Fruit fly (Drosophila melanogaster) S2 (cell line): ENCODE results near the gene Ilp8.

Experiments used
- CG8478 ChIP-seq: fragments of >200 bp; optimal IDR thresholded peaks from 2 replicates; lab custom pipeline; 2018
- CTCF ChIP-seq, 2 experiments: fragments of >200 bp; optimal IDR thresholded peaks; 2 replicates each; lab custom pipeline; 2018

The Ilp8 gene

DNA sequence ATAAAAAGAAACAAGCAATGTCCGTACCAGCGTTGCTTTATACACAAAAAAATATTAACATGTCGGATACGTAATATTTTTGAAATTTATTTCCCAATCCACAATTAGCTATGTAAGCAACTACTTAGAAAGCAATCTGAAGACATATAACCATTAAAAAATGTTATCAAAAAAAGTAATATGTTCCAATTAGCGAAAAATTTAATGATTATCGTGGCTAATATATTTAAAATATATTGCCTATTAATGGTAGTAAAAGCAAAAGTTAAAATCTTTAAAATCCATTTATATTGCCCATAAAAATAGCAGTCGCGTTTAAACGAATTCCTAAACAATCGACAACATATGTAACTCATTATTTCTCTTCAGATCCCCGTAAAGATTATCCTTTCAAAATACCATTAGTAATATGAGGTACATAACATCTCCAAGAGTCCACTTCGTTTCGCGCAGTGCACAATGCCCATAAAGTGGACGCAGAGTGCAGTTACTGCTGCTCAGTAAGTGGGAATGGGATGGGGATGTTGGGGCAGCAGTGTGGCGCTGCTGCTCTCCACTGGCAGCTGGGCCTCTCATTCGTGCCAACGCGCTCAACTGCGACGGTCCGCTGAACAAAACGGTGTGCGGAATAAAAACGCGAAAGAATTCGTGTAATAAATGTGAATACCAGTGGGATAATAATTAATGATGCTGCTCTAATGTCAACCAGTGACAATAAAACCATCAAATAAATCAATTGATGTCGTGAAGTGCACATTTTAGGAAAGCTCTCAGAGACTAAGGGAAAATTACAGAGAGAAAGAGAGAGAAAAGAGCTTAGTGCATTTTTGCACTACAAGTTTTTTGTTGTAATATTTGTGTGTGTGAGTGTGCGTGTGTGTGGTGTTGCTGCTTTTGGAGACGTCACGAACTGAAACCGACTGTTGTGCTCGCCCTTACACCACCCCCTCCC is 45.5 kb downstream of the Ilp8 start:
- no peak for TF ChIP-seq CTCF (optimal IDR thresholded peaks at IDR 0.05; lab: Kevin White, UChicago)
- TF ChIP-seq CG8478 (lab: Kevin White, UChicago): no peak

DNA sequence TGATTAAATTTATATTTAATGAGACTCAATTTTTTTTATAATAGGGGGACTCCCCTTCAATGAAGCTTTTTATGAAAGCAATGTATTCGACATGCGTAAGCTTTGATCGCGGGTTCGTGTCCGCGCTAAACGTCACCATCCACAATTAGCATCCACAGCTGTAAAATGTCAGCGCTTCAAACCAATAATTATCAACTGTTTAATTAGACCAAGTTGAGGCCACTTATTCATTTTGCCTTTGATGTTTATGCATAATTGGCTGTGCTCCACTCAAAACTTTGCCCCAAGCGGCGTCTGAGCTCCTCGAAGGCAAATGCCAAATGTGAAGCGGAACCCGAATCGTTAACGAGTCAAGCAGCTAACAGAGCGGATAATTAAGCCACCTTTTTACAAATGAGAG is 46.3 kb downstream of the Ilp8 start:
- TF ChIP-seq CG8478 (lab: Kevin White, UChicago) (no peak), CTCF (optimal IDR thresholded peaks at IDR 0.05; lab: Kevin White, UChicago) (peak; percentile 19 to 23)

DNA sequence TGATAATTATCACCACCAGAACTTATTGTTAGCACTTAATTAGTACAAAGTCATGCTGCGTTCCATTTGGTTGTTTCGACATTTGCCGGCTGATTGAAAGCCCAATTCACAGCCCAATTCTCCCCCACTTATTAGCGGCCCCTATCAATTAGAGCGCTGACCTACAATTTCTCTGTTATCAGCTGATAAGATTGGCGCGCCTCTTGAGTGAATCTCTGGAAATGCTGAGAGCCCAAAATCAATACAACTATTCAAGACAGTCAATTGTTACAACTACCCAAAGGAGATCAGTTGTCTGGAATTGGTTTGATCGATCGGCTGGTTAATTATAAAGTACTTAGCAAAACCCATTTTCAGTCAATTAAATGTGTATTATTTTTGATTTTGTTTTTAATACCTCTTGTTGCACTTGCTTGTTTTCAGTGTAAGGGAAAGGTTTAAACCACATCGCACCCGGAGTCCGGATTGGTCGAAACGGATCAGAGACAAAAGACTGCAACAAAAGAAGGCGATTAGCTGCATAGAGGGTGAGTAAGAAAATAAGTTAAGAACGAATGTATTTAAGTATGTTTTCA is 47.0 kb downstream of the Ilp8 start:
- no peak for TF ChIP-seq CG8478 (lab: Kevin White, UChicago)

DNA sequence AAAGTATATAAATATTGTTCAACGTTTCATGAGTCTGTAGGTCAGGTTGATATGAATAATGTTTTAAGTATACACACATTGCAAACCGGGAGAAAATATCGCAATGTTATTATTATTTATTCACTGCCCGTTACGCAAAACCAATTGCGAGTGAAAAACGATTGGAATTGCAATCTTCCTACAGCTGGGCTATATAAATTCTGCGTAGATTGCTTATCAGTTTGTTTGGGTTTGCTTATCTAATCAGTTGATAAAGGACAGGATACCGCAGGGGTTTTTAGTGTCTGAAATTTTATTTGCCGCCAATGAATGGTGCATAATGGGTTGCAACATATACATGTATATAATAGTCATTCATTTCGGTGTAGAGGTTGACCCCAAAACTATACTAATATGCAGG is 47.8 kb downstream of the Ilp8 start:
- TF ChIP-seq CG8478 (lab: Kevin White, UChicago): no peak
- TF ChIP-seq CTCF (optimal IDR thresholded peaks at IDR 0.05; lab: Kevin White, UChicago): no peak

DNA sequence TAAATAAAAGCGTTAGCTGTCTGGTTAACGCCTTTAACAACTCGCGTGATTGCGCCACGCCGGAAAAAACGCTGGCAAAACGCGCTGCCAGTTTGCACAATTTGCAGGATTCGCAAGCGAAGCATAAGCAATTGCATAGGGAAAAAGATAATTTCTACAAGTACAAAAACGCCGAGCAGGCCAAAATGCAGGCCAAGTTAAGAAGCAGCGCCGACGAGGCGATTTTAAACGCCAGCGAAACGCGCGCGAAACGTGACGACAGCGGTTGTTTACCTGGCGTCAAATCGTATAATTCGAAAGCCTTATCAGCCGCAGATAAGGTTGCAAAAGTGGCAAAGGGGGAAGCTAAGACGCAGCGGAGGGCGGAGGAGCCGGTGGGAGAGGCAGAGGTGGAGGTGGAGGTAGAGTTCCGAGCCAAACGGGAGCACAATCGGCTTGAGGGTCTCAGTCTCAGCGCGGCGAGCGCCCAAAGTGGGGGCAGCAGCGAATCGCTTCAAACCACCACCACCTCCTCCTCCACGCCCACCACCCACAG is 50.7 kb downstream of the Ilp8 start:
- TF ChIP-seq CG8478 (lab: Kevin White, UChicago): no peak
- TF ChIP-seq CTCF (optimal IDR thresholded peaks at IDR 0.05; lab: Kevin White, UChicago): no peak
